Fruit fly (Drosophila melanogaster) S2 (cell line): ENCODE results near the gene CG34039.

Experiments
- CG8478 ChIP-seq: fragments of >200 bp; optimal IDR thresholded peaks from 2 replicates; lab custom pipeline; 2018
- CTCF ChIP-seq, 2 experiments: fragments of >200 bp; optimal IDR thresholded peaks; 2 replicates each; lab custom pipeline; 2018

- no peak for TF ChIP-seq CTCF (optimal IDR thresholded peaks at IDR 0.05; lab: Kevin White, UChicago)
- TF ChIP-seq CG8478 (lab: Kevin White, UChicago) = no peak
These were observed 5.9 kb upstream of the CG34039 start for dm6 chr3L:14553891-14554303.
